Fruit fly (Drosophila melanogaster): ENCODE data around the gene muc.

The muc gene

dm6 chr2L:7420305-7421287, 6.1 kb upstream of the muc start (continued):
- TF ChIP-seq Sry-δ (GFP tag; optimal IDR thresholded peaks at IDR 0.05), result peak; percentile 18
- peak; percentile 47 for TF ChIP-seq CG1832 (GFP tag; optimal IDR thresholded peaks at IDR 0.05)
- no peak; the same call in 2 of the 3 replicates for TF ChIP-seq Optix (GFP tag; IDR thresholded peaks at IDR 0.05)
- TF ChIP-seq CG9797 (GFP tag; optimal IDR thresholded peaks at IDR 0.05), result no peak
- TF ChIP-seq seq (GFP tag; IDR thresholded peaks at IDR 0.05), result no peak
- no peak; the same call in 2 of the 3 replicates for TF ChIP-seq CG6791 (GFP tag; IDR thresholded peaks at IDR 0.05; ENCODE audit: partially characterized antibody)
- no peak for TF ChIP-seq stc (GFP tag; IDR thresholded peaks at IDR 0.05)
- TF ChIP-seq E2f2 (GFP tag; IDR thresholded peaks at IDR 0.05), result no peak; the same call in 1 of the 2 replicates
- no peak for TF ChIP-seq CG1024 (GFP tag; IDR thresholded peaks at IDR 0.05)
- TF ChIP-seq Dll (GFP tag; IDR thresholded peaks at IDR 0.05; ENCODE audit: partially characterized antibody), result no peak
- peak; percentile 1 for TF ChIP-seq exex (tag; optimal IDR thresholded peaks at IDR 0.05)
- TF ChIP-seq Oaz (GFP tag; IDR thresholded peaks at IDR 0.05), result no peak
- TF ChIP-seq sim (GFP tag; IDR thresholded peaks at IDR 0.05), result no peak
- TF ChIP-seq wor (GFP tag; IDR thresholded peaks at IDR 0.05), result no peak
- TF ChIP-seq CG12391 (tag; optimal IDR thresholded peaks at IDR 0.05), result peak; percentile 65
- TF ChIP-seq CG11504 (tag; optimal IDR thresholded peaks at IDR 0.05), result peak; percentile 60
- TF ChIP-seq H15 (GFP tag; IDR thresholded peaks at IDR 0.05), result no peak
- TF ChIP-seq dpn (GFP tag; optimal IDR thresholded peaks at IDR 0.05), result peak; percentile 30 to 63
- peak; percentile 73 for TF ChIP-seq scrt (GFP tag; optimal IDR thresholded peaks at IDR 0.05)
- no peak for TF ChIP-seq CG1602 (GFP tag; optimal IDR thresholded peaks at IDR 0.05)
- TF ChIP-seq CoRest (tag; optimal IDR thresholded peaks at IDR 0.05), result peak; percentile 37
- no peak for TF ChIP-seq otp (GFP tag; IDR thresholded peaks at IDR 0.05)
- TF ChIP-seq Atf-2 (GFP tag; optimal IDR thresholded peaks at IDR 0.05), result peak; percentile 41
- TF ChIP-seq Bteb2 (GFP tag; optimal IDR thresholded peaks at IDR 0.05), result no peak
- peak; percentile 69 for TF ChIP-seq HmgZ (tag; optimal IDR thresholded peaks at IDR 0.05)
- TF ChIP-seq sqz (GFP tag; optimal IDR thresholded peaks at IDR 0.05), result no peak
- TF ChIP-seq corto (GFP tag; optimal IDR thresholded peaks at IDR 0.05), result peak; percentile 86
- no peak for TF ChIP-seq Hr78 (GFP tag; optimal IDR thresholded peaks at IDR 0.05)
- no peak for TF ChIP-seq HLHmδ (GFP tag; optimal IDR thresholded peaks at IDR 0.05)
- peak; percentile 40 for TF ChIP-seq CG12155 (GFP tag; optimal IDR thresholded peaks at IDR 0.05)
- peak; percentile 19 for TF ChIP-seq da (GFP tag; optimal IDR thresholded peaks at IDR 0.05)
- TF ChIP-seq CHES-1-like (GFP tag; optimal IDR thresholded peaks at IDR 0.05), result peak; percentile 81
- TF ChIP-seq CG4424 (GFP tag; optimal IDR thresholded peaks at IDR 0.05), result no peak
- peak; percentile 17 for TF ChIP-seq az2 (GFP tag; optimal IDR thresholded peaks at IDR 0.05)
- peak; percentile 74 for TF ChIP-seq klu (GFP tag; IDR thresholded peaks at IDR 0.05)
- TF ChIP-seq Atf6 (GFP tag; IDR thresholded peaks at IDR 0.05), result peak; percentile 61
- TF ChIP-seq Usf (GFP tag; optimal IDR thresholded peaks at IDR 0.05), result no peak
- TF ChIP-seq Bgb (GFP tag; IDR thresholded peaks at IDR 0.05; ENCODE audit: partially characterized antibody), result no peak
- peak; percentile 45 for TF ChIP-seq CG18619 (GFP tag; optimal IDR thresholded peaks at IDR 0.05)
- TF ChIP-seq CG30431 (GFP tag; optimal IDR thresholded peaks at IDR 0.05), result no peak
- peak; percentile 38 for TF ChIP-seq bsh (GFP tag; optimal IDR thresholded peaks at IDR 0.05)
- no peak for TF ChIP-seq mirr (GFP tag; optimal IDR thresholded peaks at IDR 0.05)
- peak; percentile 62; the same call in 1 of the 2 replicates for TF ChIP-seq CG3847 (GFP tag; IDR thresholded peaks at IDR 0.05)
- no peak for TF ChIP-seq cad (GFP tag; optimal IDR thresholded peaks at IDR 0.05)
- TF ChIP-seq CG8290 (GFP tag; optimal IDR thresholded peaks at IDR 0.05), result no peak
- TF ChIP-seq CG8290 (tag; optimal IDR thresholded peaks at IDR 0.05), result peak in 1 of 2 experiments; percentile 62
- TF ChIP-seq CG9817 (tag; optimal IDR thresholded peaks at IDR 0.05), result peak; percentile 50
- no peak for TF ChIP-seq pfk (GFP tag; optimal IDR thresholded peaks at IDR 0.05)
- TF ChIP-seq CG15073 (GFP tag; optimal IDR thresholded peaks at IDR 0.05), result no peak

Data from whole organism, embryonic.